In the genomic region with DNA sequence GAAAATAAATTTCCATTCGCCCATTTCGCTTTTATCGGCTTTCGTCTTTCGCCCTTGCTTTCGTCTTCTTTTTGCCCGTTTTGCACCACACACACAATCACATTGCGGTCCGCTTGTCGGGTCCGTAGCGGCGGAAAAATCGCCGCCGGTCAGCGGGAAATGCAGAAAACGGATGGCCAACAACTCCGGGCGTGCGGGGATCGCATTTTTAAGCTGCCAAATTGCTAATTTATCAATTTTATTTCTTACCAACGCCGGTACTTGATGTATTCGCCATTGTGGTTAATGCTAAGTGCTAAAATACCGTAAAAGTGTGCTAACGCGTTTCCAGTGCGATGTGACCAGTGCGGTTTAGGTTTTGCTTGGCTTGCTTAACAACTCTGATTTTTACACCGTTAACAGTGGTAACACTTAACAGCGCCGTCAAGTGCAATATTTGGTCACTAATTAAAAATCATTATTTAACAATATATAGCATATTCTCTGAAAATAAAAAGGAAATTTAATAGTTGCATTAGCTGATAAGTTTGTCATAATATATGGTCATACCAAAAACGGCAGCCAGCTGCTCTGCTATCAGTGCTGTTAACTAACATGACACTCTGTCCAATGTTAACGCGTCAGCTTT, we compare ENCODE assay signal across 4 fruit fly cellular contexts.
TF ChIP-seq lines count a peak whose summit lies in the region.

A gene (minus strand): TSS at position 346 of the 628 bp plus-strand sequence.
A gene (plus strand): TSS at position 576 of the 628 bp plus-strand sequence.

- TF ChIP-seq CTCF in whole organism, embryonic (GFP tag; optimal IDR thresholded peaks at IDR 0.05; lab: Kevin White, UChicago) = no peak

TF ChIP-seq in whole organism, adult, 20 proteins besides CTCF, POLR2A, EP300 and RAD21:
- no peak for TF ChIP-seq CG7101 (tag; optimal IDR thresholded peaks at IDR 0.05; lab: Kevin White, UChicago)
- TF ChIP-seq CG12768 (GFP tag; optimal IDR thresholded peaks at IDR 0.05; lab: Kevin White, UChicago) = peak; percentile 66
- no peak for TF ChIP-seq Clk (GFP tag; optimal IDR thresholded peaks at IDR 0.05; lab: Kevin White, UChicago)
- peak; percentile 84 for TF ChIP-seq CG14711 (tag; optimal IDR thresholded peaks at IDR 0.05; lab: Kevin White, UChicago)
- peak; percentile 9 for TF ChIP-seq pad (GFP tag; optimal IDR thresholded peaks at IDR 0.05; lab: Kevin White, UChicago)

TF ChIP-seq in whole organism, embryonic, 481 proteins besides CTCF, POLR2A, EP300 and RAD21 (continues in another document):
- TF ChIP-seq Ravus (GFP tag; IDR thresholded peaks at IDR 0.05; lab: Robert Waterston, UW) (no peak), Sry-δ (GFP tag; optimal IDR thresholded peaks at IDR 0.05; lab: Kevin White, UChicago) (peak; percentile 24), CG12659 (GFP tag; optimal IDR thresholded peaks at IDR 0.05; lab: Kevin White, UChicago) (peak; percentile 48), amos (GFP tag; IDR thresholded peaks at IDR 0.05; lab: Robert Waterston, UW; ENCODE audit: partially characterized antibody) (peak; percentile 40; the same call in 1 of the 2 replicates), CG9437 (GFP tag; optimal IDR thresholded peaks at IDR 0.05; lab: Kevin White, UChicago) (no peak), CG17186 (GFP tag; optimal IDR thresholded peaks at IDR 0.05; lab: Kevin White, UChicago) (peak; percentile 37), ftz-f1 (GFP tag; optimal IDR thresholded peaks at IDR 0.05; lab: Kevin White, UChicago) (peak; percentile 44), CG8924 (tag; optimal IDR thresholded peaks at IDR 0.05; lab: Kevin White, UChicago) (peak; percentile 1), bigmax (GFP tag; optimal IDR thresholded peaks at IDR 0.05; lab: Kevin White, UChicago) (no peak), PHDP (tag; optimal IDR thresholded peaks at IDR 0.05; lab: Kevin White, UChicago) (peak; percentile 9), GATAe (GFP tag; conservative IDR thresholded peaks at IDR 0.05; lab: Robert Waterston, UW) (no peak), Tbp (GFP tag; optimal IDR thresholded peaks at IDR 0.05; lab: Kevin White, UChicago) (peak; percentile 14), CG1529 (GFP tag; optimal IDR thresholded peaks at IDR 0.05; lab: Kevin White, UChicago) (no peak), CG17829 (tag; optimal IDR thresholded peaks at IDR 0.05; lab: Kevin White, UChicago) (peak; percentile 15), gcm (GFP tag; optimal IDR thresholded peaks at IDR 0.05; lab: Kevin White, UChicago) (no peak), CG10366 (GFP tag; IDR thresholded peaks at IDR 0.05; lab: Robert Waterston, UW) (no peak), CG34422 (GFP tag; IDR thresholded peaks at IDR 0.05; lab: Robert Waterston, UW) (peak; percentile 77; the same call in 2 of the 3 replicates), cg (GFP tag; optimal IDR thresholded peaks at IDR 0.05; lab: Kevin White, UChicago) (peak; percentile 47), gem (tag; optimal IDR thresholded peaks at IDR 0.05; lab: Kevin White, UChicago) (peak; percentile 17), CG2712 (tag; optimal IDR thresholded peaks at IDR 0.05; lab: Kevin White, UChicago) (peak; percentile 30), MESR4 (GFP tag; optimal IDR thresholded peaks at IDR 0.05; lab: Kevin White, UChicago) (peak; percentile 27), CG12391 (tag; optimal IDR thresholded peaks at IDR 0.05; lab: Kevin White, UChicago) (peak; percentile 41), unc-4 (GFP tag; IDR thresholded peaks at IDR 0.05; lab: Robert Waterston, UW; ENCODE audit: partially characterized antibody) (0 out of 2 replicates have a peak, but pooled peaks have one; percentile 19), CG1603 (tag; optimal IDR thresholded peaks at IDR 0.05; lab: Kevin White, UChicago) (peak; percentile 66), nmo (GFP tag; optimal IDR thresholded peaks at IDR 0.05; lab: Kevin White, UChicago) (peak; percentile 55)

TF ChIP-seq in whole organism, prepupa, 60 proteins besides CTCF, POLR2A, EP300 and RAD21:
- TF ChIP-seq svp (GFP tag; lab: Kevin White, UChicago) (no peak), cyc (GFP tag; optimal IDR thresholded peaks at IDR 0.05; lab: Kevin White, UChicago) (peak; percentile 18), Hr4 (GFP tag; optimal IDR thresholded peaks at IDR 0.05; lab: Kevin White, UChicago) (no peak), CG11762 (GFP tag; optimal IDR thresholded peaks at IDR 0.05; lab: Kevin White, UChicago; ENCODE audit: insufficient read depth) (no peak), esn (GFP tag; optimal IDR thresholded peaks at IDR 0.05; lab: Kevin White, UChicago) (peak; percentile 32), vri (GFP tag; optimal IDR thresholded peaks at IDR 0.05; lab: Kevin White, UChicago) (no peak), CG16779 (tag; optimal IDR thresholded peaks at IDR 0.05; lab: Kevin White, UChicago) (no peak), Sox15 (GFP tag; optimal IDR thresholded peaks at IDR 0.05; lab: Kevin White, UChicago) (no peak), Ets21C (GFP tag; optimal IDR thresholded peaks at IDR 0.05; lab: Kevin White, UChicago) (no peak), CG10669 (GFP tag; optimal IDR thresholded peaks at IDR 0.05; lab: Kevin White, UChicago) (no peak), salr (GFP tag; optimal IDR thresholded peaks at IDR 0.05; lab: Kevin White, UChicago) (no peak), achi (GFP tag; optimal IDR thresholded peaks at IDR 0.05; lab: Kevin White, UChicago) (peak; percentile 36), pdm3 (GFP tag; optimal IDR thresholded peaks at IDR 0.05; lab: Kevin White, UChicago) (no peak), CG1621 (tag; optimal IDR thresholded peaks at IDR 0.05; lab: Kevin White, UChicago) (no peak), topi (GFP tag; optimal IDR thresholded peaks at IDR 0.05; lab: Kevin White, UChicago) (no peak), Lpt (GFP tag; optimal IDR thresholded peaks at IDR 0.05; lab: Kevin White, UChicago) (no peak), Eip78C (GFP tag; lab: Kevin White, UChicago) (peak; percentile 51), eg (GFP tag; IDR thresholded peaks at IDR 0.05; lab: Robert Waterston, UW) (no peak), CG31627 (GFP tag; optimal IDR thresholded peaks at IDR 0.05; lab: Kevin White, UChicago) (peak; percentile 1), Eip75B (GFP tag; optimal IDR thresholded peaks at IDR 0.05; lab: Kevin White, UChicago) (no peak), Met (GFP tag; optimal IDR thresholded peaks at IDR 0.05; lab: Kevin White, UChicago) (peak; percentile 11)

TF ChIP-seq in whole organism, wandering third instar larva, 38 proteins besides CTCF, POLR2A, EP300 and RAD21 (continues in another document):
- no peak for TF ChIP-seq Vsx2 (GFP tag; optimal IDR thresholded peaks at IDR 0.05; lab: Kevin White, UChicago; ENCODE audit: partially characterized antibody)
- TF ChIP-seq tai (GFP tag; optimal IDR thresholded peaks at IDR 0.05; lab: Kevin White, UChicago) = no peak
- TF ChIP-seq dsf (GFP tag; optimal IDR thresholded peaks at IDR 0.05; lab: Kevin White, UChicago; ENCODE audit: borderline replicate concordance) = no peak
- peak; percentile 37 for TF ChIP-seq rgr (GFP tag; optimal IDR thresholded peaks at IDR 0.05; lab: Kevin White, UChicago)
- no peak for TF ChIP-seq HLH106 (tag; optimal IDR thresholded peaks at IDR 0.05; lab: Kevin White, UChicago)
- TF ChIP-seq lola (GFP tag; optimal IDR thresholded peaks at IDR 0.05; lab: Kevin White, UChicago) = no peak
- TF ChIP-seq N (GFP tag; optimal IDR thresholded peaks at IDR 0.05; lab: Kevin White, UChicago) = no peak
- peak; percentile 14 for TF ChIP-seq Myc (optimal IDR thresholded peaks at IDR 0.05; lab: Kevin White, UChicago)
- TF ChIP-seq Dfd (GFP tag; optimal IDR thresholded peaks at IDR 0.05; lab: Kevin White, UChicago) = no peak
- no peak for TF ChIP-seq foxo (GFP tag; optimal IDR thresholded peaks at IDR 0.05; lab: Kevin White, UChicago)
- TF ChIP-seq sv (GFP tag; optimal IDR thresholded peaks at IDR 0.05; lab: Kevin White, UChicago) = no peak
- peak; percentile 53 for TF ChIP-seq sage (GFP tag; optimal IDR thresholded peaks at IDR 0.05; lab: Kevin White, UChicago)
- no peak for TF ChIP-seq CrebA (GFP tag; optimal IDR thresholded peaks at IDR 0.05; lab: Kevin White, UChicago; ENCODE audit: borderline replicate concordance)
- TF ChIP-seq h (GFP tag; optimal IDR thresholded peaks at IDR 0.05; lab: Kevin White, UChicago) = peak; percentile 15
- TF ChIP-seq dmrt93B (GFP tag; optimal IDR thresholded peaks at IDR 0.05; lab: Kevin White, UChicago) = no peak
- no peak for TF ChIP-seq jim (GFP tag; optimal IDR thresholded peaks at IDR 0.05; lab: Kevin White, UChicago)
- TF ChIP-seq Jra (GFP tag; optimal IDR thresholded peaks at IDR 0.05; lab: Kevin White, UChicago) = no peak
- TF ChIP-seq brk (GFP tag; optimal IDR thresholded peaks at IDR 0.05; lab: Kevin White, UChicago) = no peak
- no peak for TF ChIP-seq Hr78 (GFP tag; optimal IDR thresholded peaks at IDR 0.05; lab: Kevin White, UChicago)
- TF ChIP-seq CG32264 (GFP tag; optimal IDR thresholded peaks at IDR 0.05; lab: Kevin White, UChicago) = no peak
- TF ChIP-seq dl (GFP tag; optimal IDR thresholded peaks at IDR 0.05; lab: Kevin White, UChicago; ENCODE audit: insufficient read depth in 1 of 2, partially characterized antibody in 2 of 2) = no peak
- TF ChIP-seq Sp1 (GFP tag; optimal IDR thresholded peaks at IDR 0.05; lab: Kevin White, UChicago) = no peak
- no peak for TF ChIP-seq Hr83 (GFP tag; optimal IDR thresholded peaks at IDR 0.05; lab: Kevin White, UChicago; ENCODE audit: poor library complexity, severe bottlenecking)
- peak; percentile 4 for TF ChIP-seq ey (GFP tag; optimal IDR thresholded peaks at IDR 0.05; lab: Kevin White, UChicago)
- no peak for TF ChIP-seq woc (GFP tag; optimal IDR thresholded peaks at IDR 0.05; lab: Kevin White, UChicago)
- TF ChIP-seq Abd-B (GFP tag; optimal IDR thresholded peaks at IDR 0.05; lab: Kevin White, UChicago) = no peak
- TF ChIP-seq Dif (GFP tag; optimal IDR thresholded peaks at IDR 0.05; lab: Kevin White, UChicago; ENCODE audit: partially characterized antibody) = no peak
- no peak for TF ChIP-seq br (GFP tag; optimal IDR thresholded peaks at IDR 0.05; lab: Kevin White, UChicago)
- TF ChIP-seq OdsH (GFP tag; optimal IDR thresholded peaks at IDR 0.05; lab: Kevin White, UChicago) = no peak
- no peak for TF ChIP-seq Mio (GFP tag; optimal IDR thresholded peaks at IDR 0.05; lab: Kevin White, UChicago)
- no peak for TF ChIP-seq GATAd (GFP tag; optimal IDR thresholded peaks at IDR 0.05; lab: Kevin White, UChicago)
- no peak for TF ChIP-seq Rel (GFP tag; optimal IDR thresholded peaks at IDR 0.05; lab: Kevin White, UChicago)
- TF ChIP-seq Rel (tag; optimal IDR thresholded peaks at IDR 0.05; lab: Kevin White, UChicago) = no peak
- TF ChIP-seq pan (optimal IDR thresholded peaks at IDR 0.05; lab: Kevin White, UChicago) = no peak
- no peak for TF ChIP-seq fru (GFP tag; optimal IDR thresholded peaks at IDR 0.05; lab: Kevin White, UChicago)
- TF ChIP-seq Hnf4 (GFP tag; optimal IDR thresholded peaks at IDR 0.05; lab: Kevin White, UChicago) = peak; percentile 20
- peak; percentile 10 for TF ChIP-seq psq (GFP tag; optimal IDR thresholded peaks at IDR 0.05; lab: Kevin White, UChicago)
- no peak for TF ChIP-seq CG9705 (GFP tag; optimal IDR thresholded peaks at IDR 0.05; lab: Kevin White, UChicago)
